Fruit fly (Drosophila melanogaster): ENCODE results near the gene CG17075.
A peak's percentile ranks its signal among the peaks of the same experiment; 100 is the strongest.

Gene CG17075

dm6 chr2L:223867-224598 lies 43.3 kb downstream of the CG17075 start:
- TF ChIP-seq psq (GFP tag; optimal IDR thresholded peaks at IDR 0.05) (peak; percentile 17), brk (GFP tag; optimal IDR thresholded peaks at IDR 0.05) (no peak)

- no peak for TF ChIP-seq CG9705 (GFP tag; optimal IDR thresholded peaks at IDR 0.05)
- TF ChIP-seq br (GFP tag; optimal IDR thresholded peaks at IDR 0.05): peak; percentile 90
- no peak for TF ChIP-seq Myc (optimal IDR thresholded peaks at IDR 0.05)
- peak; percentile 76 for TF ChIP-seq CG32264 (GFP tag; optimal IDR thresholded peaks at IDR 0.05)
- peak; percentile 21 for TF ChIP-seq dsf (GFP tag; optimal IDR thresholded peaks at IDR 0.05; ENCODE audit: borderline replicate concordance)
- peak; percentile 92 for TF ChIP-seq h (GFP tag; optimal IDR thresholded peaks at IDR 0.05)
- TF ChIP-seq Dfd (GFP tag; optimal IDR thresholded peaks at IDR 0.05): no peak
- TF ChIP-seq lola (GFP tag; optimal IDR thresholded peaks at IDR 0.05): no peak
- peak; percentile 82 for TF ChIP-seq woc (GFP tag; optimal IDR thresholded peaks at IDR 0.05)
- TF ChIP-seq sv (GFP tag; optimal IDR thresholded peaks at IDR 0.05): peak; percentile 57
- TF ChIP-seq Mio (GFP tag; optimal IDR thresholded peaks at IDR 0.05): peak; percentile 25
- TF ChIP-seq psq (GFP tag; optimal IDR thresholded peaks at IDR 0.05): no peak
- peak; percentile 83 for TF ChIP-seq OdsH (GFP tag; optimal IDR thresholded peaks at IDR 0.05)
- TF ChIP-seq dmrt93B (GFP tag; optimal IDR thresholded peaks at IDR 0.05): peak; percentile 57
- TF ChIP-seq Sp1 (GFP tag; optimal IDR thresholded peaks at IDR 0.05): peak; percentile 76
- TF ChIP-seq dl (GFP tag; optimal IDR thresholded peaks at IDR 0.05; ENCODE audit: insufficient read depth in 1 of 2, partially characterized antibody in 2 of 2): no peak
- TF ChIP-seq ey (GFP tag; optimal IDR thresholded peaks at IDR 0.05): peak; percentile 90
- TF ChIP-seq rgr (GFP tag; optimal IDR thresholded peaks at IDR 0.05): peak; percentile 93
- TF ChIP-seq Hr78 (GFP tag; optimal IDR thresholded peaks at IDR 0.05): no peak
- peak; percentile 56 to 94 for TF ChIP-seq foxo (GFP tag; optimal IDR thresholded peaks at IDR 0.05)
- TF ChIP-seq N (GFP tag; optimal IDR thresholded peaks at IDR 0.05): no peak
- TF ChIP-seq pan (optimal IDR thresholded peaks at IDR 0.05): no peak
- TF ChIP-seq CrebA (GFP tag; optimal IDR thresholded peaks at IDR 0.05; ENCODE audit: borderline replicate concordance): peak; percentile 64
- TF ChIP-seq Jra (GFP tag; optimal IDR thresholded peaks at IDR 0.05): peak; percentile 49
- no peak for TF ChIP-seq Dif (GFP tag; optimal IDR thresholded peaks at IDR 0.05; ENCODE audit: partially characterized antibody)
- TF ChIP-seq Hnf4 (GFP tag; optimal IDR thresholded peaks at IDR 0.05): peak; percentile 88
- TF ChIP-seq Vsx2 (GFP tag; optimal IDR thresholded peaks at IDR 0.05; ENCODE audit: partially characterized antibody): no peak
- peak; percentile 75 for TF ChIP-seq tai (GFP tag; optimal IDR thresholded peaks at IDR 0.05)
- TF ChIP-seq sage (GFP tag; optimal IDR thresholded peaks at IDR 0.05): peak; percentile 82
- TF ChIP-seq HLH106 (tag; optimal IDR thresholded peaks at IDR 0.05): peak; percentile 70
- peak; percentile 70 for TF ChIP-seq brk (GFP tag; optimal IDR thresholded peaks at IDR 0.05)
- TF ChIP-seq Hr83 (GFP tag; optimal IDR thresholded peaks at IDR 0.05; ENCODE audit: poor library complexity, severe bottlenecking): peak; percentile 70
- no peak for TF ChIP-seq Abd-B (GFP tag; optimal IDR thresholded peaks at IDR 0.05)
- peak; percentile 87 for TF ChIP-seq fru (GFP tag; optimal IDR thresholded peaks at IDR 0.05)
- TF ChIP-seq Rel (GFP tag; optimal IDR thresholded peaks at IDR 0.05): peak; percentile 29
- TF ChIP-seq Rel (tag; optimal IDR thresholded peaks at IDR 0.05): no peak
- no peak for TF ChIP-seq GATAd (GFP tag; optimal IDR thresholded peaks at IDR 0.05)
- TF ChIP-seq jim (GFP tag; optimal IDR thresholded peaks at IDR 0.05): no peak
- no peak for TF ChIP-seq usp (GFP tag; optimal IDR thresholded peaks at IDR 0.05)
Measured at dm6 chr2L:223351-223750, 44.0 kb downstream of the CG17075 start.

- no peak for TF ChIP-seq Myc (optimal IDR thresholded peaks at IDR 0.05)
- peak; percentile 20 for TF ChIP-seq psq (GFP tag; optimal IDR thresholded peaks at IDR 0.05)
Measured at dm6 chr2L:222867-223266, 44.4 kb downstream of the CG17075 start.

All from whole organism, wandering third instar larva.